Fruit fly (Drosophila melanogaster) whole organism, embryonic: ENCODE data around the gene CG42395.

Experiments
- Abd-B ChIP-seq: fragments of 200-800 bp; sonication (Bioruptor generic); optimal IDR thresholded peaks from 2 replicates; lab custom pipeline; 2018; ENCODE audit warnings: missing biosample characterization, mild to moderate bottlenecking, missing genetic modification characterization, moderate library complexity
- Adf1 ChIP-seq: fragments of 200-800 bp; sonication (Bioruptor generic); IDR thresholded peaks from 2 replicates; pipeline ENCODE4 v1.3.6; 2022; ENCODE audit warnings: missing biosample characterization, missing genetic modification characterization
- Antp ChIP-seq: fragments of 200-800 bp; sonication (Bioruptor generic); optimal IDR thresholded peaks from 3 replicates; lab custom pipeline; 2016; ENCODE audit warnings: missing biosample characterization, missing genetic modification characterization
- B-H2 ChIP-seq: fragments of 200-800 bp; sonication (Bioruptor generic); optimal IDR thresholded peaks from 2 replicates; lab custom pipeline; 2018; ENCODE audit warnings: missing biosample characterization, mild to moderate bottlenecking, missing genetic modification characterization
- BEAF-32 ChIP-seq: fragments of 200-800 bp; sonication (Bioruptor generic); optimal IDR thresholded peaks from 3 replicates; lab custom pipeline; 2017; ENCODE audit warnings: missing biosample characterization, missing genetic modification characterization, mild to moderate bottlenecking, moderate library complexity, missing genetic modification reagents
- Bgb ChIP-seq: fragments of 200-800 bp; sonication (Bioruptor generic); IDR thresholded peaks from 2 replicates; pipeline ENCODE4 v1.3.6; 2022; ENCODE audit warnings: missing biosample characterization, missing genetic modification characterization; ENCODE audit not compliant: partially characterized antibody
- Bteb2 ChIP-seq: fragments of 200-800 bp; sonication (Bioruptor generic); optimal IDR thresholded peaks from 2 replicates; lab custom pipeline; 2016; ENCODE audit warnings: missing biosample characterization, missing genetic modification characterization
- CG1024 ChIP-seq: fragments of 200-800 bp; sonication (Bioruptor generic); IDR thresholded peaks from 2 replicates; pipeline ENCODE4 v1.3.6; 2022; ENCODE audit warnings: missing biosample characterization, missing genetic modification characterization
- CG11247 ChIP-seq: fragments of 200-800 bp; sonication (Bioruptor generic); IDR thresholded peaks from 2 replicates; pipeline ENCODE4 v1.3.6; 2022; ENCODE audit warnings: missing biosample characterization, missing genetic modification characterization
- CG11723 ChIP-seq: fragments of 200-800 bp; sonication (Bioruptor generic); optimal IDR thresholded peaks from 2 replicates; lab custom pipeline; 2017; ENCODE audit warnings: missing biosample characterization, mild to moderate bottlenecking, missing genetic modification characterization
- CG12155 ChIP-seq: fragments of 200-800 bp; sonication (Bioruptor generic); optimal IDR thresholded peaks from 3 replicates; lab custom pipeline; 2016; ENCODE audit warnings: missing biosample characterization, missing genetic modification characterization
- CG12769 ChIP-seq: fragments of 200-800 bp; sonication (Bioruptor generic); optimal IDR thresholded peaks from 2 replicates; lab custom pipeline; 2019; ENCODE audit warnings: missing biosample characterization, mild to moderate bottlenecking, missing genetic modification characterization, moderate library complexity
- CG15011 ChIP-seq: fragments of 200-800 bp; sonication (Bioruptor generic); optimal IDR thresholded peaks from 3 replicates; lab custom pipeline; 2018; ENCODE audit warnings: missing biosample characterization, mild to moderate bottlenecking, missing genetic modification characterization
- CG17802 ChIP-seq: fragments of 200-800 bp; sonication (Bioruptor generic); optimal IDR thresholded peaks from 2 replicates; lab custom pipeline; 2018; ENCODE audit warnings: missing biosample characterization, mild to moderate bottlenecking, missing genetic modification characterization, moderate library complexity
- CG2678 ChIP-seq: fragments of 200-800 bp; sonication (Bioruptor generic); optimal IDR thresholded peaks from 3 replicates; lab custom pipeline; 2019; ENCODE audit warnings: missing biosample characterization, mild to moderate bottlenecking, missing genetic modification characterization, moderate library complexity
- CG30020 ChIP-seq: fragments of 200-800 bp; optimal IDR thresholded peaks from 2 replicates; lab custom pipeline; 2019; ENCODE audit warnings: missing biosample characterization, mild to moderate bottlenecking, missing genetic modification characterization, moderate library complexity
- CG31388 ChIP-seq: fragments of 200-800 bp; sonication (Bioruptor generic); optimal IDR thresholded peaks from 2 replicates; lab custom pipeline; 2016; ENCODE audit warnings: missing biosample characterization, missing genetic modification characterization
- CG33557 ChIP-seq: fragments of 200-800 bp; sonication (Bioruptor generic); optimal IDR thresholded peaks from 2 replicates; lab custom pipeline; 2019; ENCODE audit warnings: missing biosample characterization, mild to moderate bottlenecking, missing genetic modification characterization, moderate library complexity
- CG3407 ChIP-seq: fragments of 200-800 bp; sonication (Bioruptor generic); optimal IDR thresholded peaks from 2 replicates; lab custom pipeline; 2018; ENCODE audit warnings: missing biosample characterization, mild to moderate bottlenecking, missing genetic modification characterization
- CG3847 ChIP-seq: fragments of 200-800 bp; sonication (Bioruptor generic); IDR thresholded peaks from 2 replicates; pipeline ENCODE4 v1.3.6; 2022; ENCODE audit warnings: missing biosample characterization, missing genetic modification characterization
- CG4424 ChIP-seq: fragments of 200-800 bp; sonication (Bioruptor generic); optimal IDR thresholded peaks from 3 replicates; lab custom pipeline; 2016; ENCODE audit warnings: missing biosample characterization, missing genetic modification characterization
- CG4707 ChIP-seq: fragments of 200-800 bp; sonication (Bioruptor generic); optimal IDR thresholded peaks from 2 replicates; lab custom pipeline; 2018; ENCODE audit warnings: missing biosample characterization, mild to moderate bottlenecking, missing genetic modification characterization, moderate library complexity
- CG4820 ChIP-seq: fragments of 200-800 bp; sonication (Bioruptor generic); optimal IDR thresholded peaks from 3 replicates; lab custom pipeline; 2016; ENCODE audit warnings: missing biosample characterization, missing genetic modification characterization
- CG4854 ChIP-seq: fragments of 200-800 bp; sonication (Bioruptor generic); optimal IDR thresholded peaks from 2 replicates; lab custom pipeline; 2016; ENCODE audit warnings: missing biosample characterization, missing genetic modification characterization, inconsistent platforms
- CG5245 ChIP-seq: fragments of 200-800 bp; sonication (Bioruptor generic); optimal IDR thresholded peaks from 3 replicates; lab custom pipeline; 2016; ENCODE audit warnings: missing biosample characterization, missing genetic modification characterization
- CG7839 ChIP-seq: fragments of 200-800 bp; sonication (Bioruptor generic); optimal IDR thresholded peaks from 3 replicates; lab custom pipeline; 2018; ENCODE audit warnings: missing biosample characterization, mild to moderate bottlenecking, missing genetic modification characterization, moderate library complexity
- Dp ChIP-seq: fragments of 200-800 bp; sonication (Bioruptor generic); optimal IDR thresholded peaks from 2 replicates; lab custom pipeline; 2018; ENCODE audit warnings: missing biosample characterization, mild to moderate bottlenecking, missing genetic modification characterization, moderate library complexity
- Dref ChIP-seq: fragments of 200-800 bp; sonication (Bioruptor generic); IDR thresholded peaks from 2 replicates; pipeline ENCODE4 v1.3.6; 2022; ENCODE audit warnings: missing biosample characterization, missing genetic modification characterization
- Drgx ChIP-seq: fragments of 200-800 bp; sonication (Bioruptor generic); IDR thresholded peaks from 2 replicates; pipeline ENCODE4 v1.3.6; 2022; ENCODE audit warnings: missing biosample characterization, missing genetic modification characterization
- Hr39 ChIP-seq: fragments of >200 bp; optimal IDR thresholded peaks from 2 replicates; lab custom pipeline; 2017
- Max ChIP-seq: fragments of 200-800 bp; sonication (Bioruptor generic); optimal IDR thresholded peaks from 2 replicates; lab custom pipeline; 2016; ENCODE audit warnings: missing biosample characterization, mild to moderate bottlenecking, missing genetic modification characterization
- Opbp ChIP-seq: fragments of 200-800 bp; sonication (Bioruptor generic); IDR thresholded peaks from 3 replicates; pipeline ENCODE4 v1.3.6; 2022; ENCODE audit warnings: missing biosample characterization, missing genetic modification characterization; ENCODE audit not compliant: partially characterized antibody
- Rfx ChIP-seq: fragments of 200-800 bp; sonication (Bioruptor generic); IDR thresholded peaks from 2 replicates; pipeline ENCODE4 v1.3.6; 2022; ENCODE audit warnings: missing biosample characterization, missing genetic modification characterization
- Sox100B ChIP-seq: fragments of 200-800 bp; sonication (Bioruptor generic); optimal IDR thresholded peaks from 3 replicates; lab custom pipeline; 2018; ENCODE audit warnings: missing biosample characterization, mild to moderate bottlenecking, missing genetic modification characterization
- Taf1 ChIP-seq: fragments of 200-800 bp; sonication (Bioruptor generic); IDR thresholded peaks from 2 replicates; pipeline ENCODE4 v1.3.6; 2022; ENCODE audit warnings: missing biosample characterization, missing genetic modification characterization
- bcd ChIP-seq: fragments of 200-800 bp; sonication (Bioruptor generic); optimal IDR thresholded peaks from 2 replicates; lab custom pipeline; 2017; ENCODE audit warnings: missing biosample characterization, mild to moderate bottlenecking, missing genetic modification characterization
- chm ChIP-seq: fragments of 200-800 bp; sonication (Bioruptor generic); IDR thresholded peaks from 2 replicates; pipeline ENCODE4 v1.3.6; 2022; ENCODE audit warnings: missing biosample characterization, missing genetic modification characterization
- ci ChIP-seq: fragments of 200-800 bp; sonication (Bioruptor generic); IDR thresholded peaks from 3 replicates; pipeline ENCODE4 v1.3.6; 2022; ENCODE audit warnings: missing biosample characterization, missing genetic modification characterization
- crc ChIP-seq: fragments of 200-800 bp; sonication (Bioruptor generic); optimal IDR thresholded peaks from 2 replicates; lab custom pipeline; 2016; ENCODE audit warnings: missing biosample characterization, missing genetic modification characterization
- dpn ChIP-seq, 2 experiments: fragments of 200-800 bp; sonication (Bioruptor generic); optimal IDR thresholded peaks; 3 replicates each; lab custom pipeline; 2016; ENCODE audit warnings: missing biosample characterization in 2 of 2, missing genetic modification characterization in 2 of 2
- gcm ChIP-seq: fragments of 200-800 bp; sonication (Bioruptor generic); optimal IDR thresholded peaks from 2 replicates; lab custom pipeline; 2019; ENCODE audit warnings: missing biosample characterization, mild to moderate bottlenecking, missing genetic modification characterization, moderate library complexity
- gem ChIP-seq: fragments of 200-800 bp; sonication (Bioruptor generic); optimal IDR thresholded peaks from 2 replicates; lab custom pipeline; 2019; ENCODE audit warnings: missing biosample characterization, mild to moderate bottlenecking, missing genetic modification characterization, moderate library complexity
- pan ChIP-seq, 4 experiments: fragments of >200 bp in 3 of 4; fragments of 200-800 bp in 1 of 4; sonication (Bioruptor generic) in 1 of 4; optimal IDR thresholded peaks in 3 of 4; IDR thresholded peaks in 1 of 4; 2 replicates each; pipeline versions ENCODE4 v1.3.6 to Lab custom; 2017 to 2022; ENCODE audit warnings: missing biosample characterization in 2 of 4, missing genetic modification characterization in 2 of 4, mixed read lengths in 1 of 4
- pita ChIP-seq: fragments of 200-800 bp; sonication (Bioruptor generic); optimal IDR thresholded peaks from 2 replicates; lab custom pipeline; 2017; ENCODE audit warnings: missing biosample characterization, mild to moderate bottlenecking, missing genetic modification characterization
- sima ChIP-seq: fragments of 200-800 bp; sonication (Bioruptor generic); optimal IDR thresholded peaks from 2 replicates; lab custom pipeline; 2016; ENCODE audit warnings: missing biosample characterization, missing genetic modification characterization
- slou ChIP-seq: fragments of 200-800 bp; sonication (Bioruptor generic); optimal IDR thresholded peaks from 3 replicates; lab custom pipeline; 2016; ENCODE audit warnings: missing biosample characterization, missing genetic modification characterization
- sob ChIP-seq: fragments of 200-800 bp; sonication (Bioruptor generic); IDR thresholded peaks from 2 replicates; pipeline ENCODE4 v1.3.6; 2022; ENCODE audit warnings: missing biosample characterization, missing genetic modification characterization
- wdn ChIP-seq: fragments of 200-800 bp; sonication (Bioruptor generic); IDR thresholded peaks from 2 replicates; pipeline ENCODE4 v1.3.6; 2022; ENCODE audit warnings: missing biosample characterization, missing genetic modification characterization
- wor ChIP-seq: fragments of 200-800 bp; sonication (Bioruptor generic); IDR thresholded peaks from 2 replicates; pipeline ENCODE4 v1.3.6; 2022; ENCODE audit warnings: missing biosample characterization, missing genetic modification characterization

CG42395 gene

DNA sequence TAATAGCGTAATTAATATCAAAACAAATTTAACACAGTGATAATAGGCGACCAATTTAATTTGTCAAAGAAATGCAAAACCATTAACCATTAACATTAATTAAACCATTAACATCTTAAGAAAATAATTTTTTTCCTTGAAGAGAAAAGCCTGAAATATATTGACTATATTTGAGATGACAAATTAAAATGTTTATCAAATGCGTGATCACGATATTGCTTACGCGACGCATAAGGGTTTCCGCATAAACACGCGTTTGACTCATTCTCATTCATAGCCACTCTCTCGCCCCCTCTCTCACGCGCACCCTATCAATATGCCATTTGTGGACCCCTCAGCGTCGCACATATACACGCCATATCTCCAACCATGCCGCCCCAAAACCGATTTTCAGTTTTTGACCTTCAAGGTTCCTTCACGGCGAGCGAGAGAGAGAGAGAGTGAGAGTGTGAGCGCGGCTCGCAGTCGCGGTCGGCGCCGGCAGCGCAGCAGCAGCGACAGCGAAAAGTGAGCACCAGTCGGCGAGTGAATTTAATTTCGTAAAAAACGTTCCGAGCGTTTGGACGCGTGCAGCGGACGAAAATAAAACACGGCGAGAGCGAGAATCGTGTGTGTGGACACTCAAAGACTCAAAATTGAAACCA, 9.4 kb upstream of the CG42395 start, which contains the start of gene Hex-A (continued):
- TF ChIP-seq CG30020: peak; percentile 84
- TF ChIP-seq pita (GFP tag; lab: Kevin White, UChicago): no peak
- TF ChIP-seq CG15011 (GFP tag; lab: Kevin White, UChicago): peak; percentile 99
- TF ChIP-seq Sox100B: peak; percentile 99
- peak; percentile 85 for TF ChIP-seq wor (GFP tag; lab: Robert Waterston, UW)
- peak; percentile 96 for TF ChIP-seq bcd (GFP tag; lab: Kevin White, UChicago)
- TF ChIP-seq Bteb2 (GFP tag; lab: Kevin White, UChicago): peak; percentile 97
- peak; percentile 54; the same call in 1 of the 2 replicates for TF ChIP-seq Bgb (GFP tag; lab: Robert Waterston, UW)
- peak; percentile 91 for TF ChIP-seq sima (GFP tag; lab: Kevin White, UChicago)
- peak; percentile 83 for TF ChIP-seq CG4707 (GFP tag; lab: Kevin White, UChicago)
- peak; percentile 78 for TF ChIP-seq CG5245 (GFP tag; lab: Kevin White, UChicago)
- TF ChIP-seq Dp (GFP tag; lab: Kevin White, UChicago): peak; percentile 16
- TF ChIP-seq ci: peak; percentile 84
- peak; percentile 99 for TF ChIP-seq CG2678 (tag; lab: Kevin White, UChicago)
- TF ChIP-seq CG11723 (GFP tag; lab: Kevin White, UChicago): peak; percentile 97
- peak; percentile 85 for TF ChIP-seq Abd-B (GFP tag; lab: Kevin White, UChicago)
- peak; percentile 95 for TF ChIP-seq CG33557 (GFP tag; lab: Kevin White, UChicago)
- peak; percentile 27 for TF ChIP-seq BEAF-32
- TF ChIP-seq dpn (GFP tag; optimal IDR thresholded peaks at IDR 0.05; lab: Kevin White, UChicago): peak; percentile 87 to 96
- TF ChIP-seq CG4424 (GFP tag; lab: Kevin White, UChicago): peak; percentile 92
- peak; percentile 94 for TF ChIP-seq CG12769 (tag; lab: Kevin White, UChicago)
- peak; percentile 87 for TF ChIP-seq CG11247 (GFP tag; lab: Robert Waterston, UW)
- TF ChIP-seq Max (GFP tag; lab: Kevin White, UChicago): peak; percentile 95
- TF ChIP-seq CG4820: peak; percentile 100
- TF ChIP-seq gem (tag; lab: Kevin White, UChicago): peak; percentile 99
- TF ChIP-seq CG4854: peak; percentile 93
- peak; percentile 81 for TF ChIP-seq CG12155 (GFP tag; lab: Kevin White, UChicago)
- TF ChIP-seq gcm: peak; percentile 97
- TF ChIP-seq Hr39 (lab: Kevin White, UChicago): no peak
- TF ChIP-seq CG17802 (tag; lab: Kevin White, UChicago): peak; percentile 77
- TF ChIP-seq CG7839 (tag; lab: Kevin White, UChicago): peak; percentile 98
- peak; percentile 85 for TF ChIP-seq Antp
- TF ChIP-seq CG1024 (GFP tag; lab: Robert Waterston, UW): peak; percentile 75; the same call in 1 of the 2 replicates
- TF ChIP-seq crc (GFP tag; lab: Kevin White, UChicago): peak; percentile 93
- TF ChIP-seq CG31388 (GFP tag; lab: Kevin White, UChicago): peak; percentile 74
- peak; percentile 88 for TF ChIP-seq Drgx (GFP tag; lab: Robert Waterston, UW)
- TF ChIP-seq sob (GFP tag; lab: Robert Waterston, UW): peak; percentile 91
- TF ChIP-seq chm (GFP tag; lab: Robert Waterston, UW): peak; percentile 84
- TF ChIP-seq Opbp (GFP tag; lab: Robert Waterston, UW): peak; percentile 44; the same call in 1 of the 3 replicates
- TF ChIP-seq slou (GFP tag; lab: Kevin White, UChicago): peak; percentile 78
- TF ChIP-seq pan (optimal IDR thresholded peaks at IDR 0.05; lab: Kevin White, UChicago): no peak
- TF ChIP-seq pan (GFP tag; optimal IDR thresholded peaks at IDR 0.05 in 1 of 2, IDR thresholded peaks at IDR 0.05 in 1 of 2): peak in 1 of 2 experiments; percentile 92
- peak; percentile 94 for TF ChIP-seq Rfx (GFP tag; lab: Robert Waterston, UW)
- peak; percentile 89 for TF ChIP-seq wdn (GFP tag; lab: Robert Waterston, UW)
- peak; percentile 94 for TF ChIP-seq CG3847 (GFP tag; lab: Robert Waterston, UW)
- peak; percentile 99 for TF ChIP-seq Adf1 (GFP tag; lab: Robert Waterston, UW)
- peak; percentile 91 for TF ChIP-seq CG3407
- TF ChIP-seq Taf1 (GFP tag; lab: Robert Waterston, UW): peak; percentile 92
- TF ChIP-seq Dref: no peak
- TF ChIP-seq B-H2 (GFP tag; lab: Kevin White, UChicago): peak; percentile 98
